Worm (Caenorhabditis elegans) whole organism, L4/young adult: ENCODE measurements around the gene F54C9.7.

Experiments
- W03F9.2 ChIP-seq: fragments of 150-350 bp; optimal IDR thresholded peaks from 2 replicates; lab custom pipeline; 2014; ENCODE audit warnings: missing biosample characterization, missing genetic modification characterization
- him-1 ChIP-seq: sonication (generic microtip); optimal IDR thresholded peaks from 2 replicates; lab custom pipeline; 2016; ENCODE audit warnings: missing genotype, missing genetic modification reagents, missing genetic modification characterization, missing compliant biosample characterization

ce11 chrII:8590684-8591083 lies 17.5 kb downstream of the F54C9.7 start, which contains the start of gene aptf-4:
- no peak for TF ChIP-seq W03F9.2
- TF ChIP-seq him-1: no peak
